Worm (Caenorhabditis elegans): ENCODE results near the gene aat-7.

aat-7 gene

DNA sequence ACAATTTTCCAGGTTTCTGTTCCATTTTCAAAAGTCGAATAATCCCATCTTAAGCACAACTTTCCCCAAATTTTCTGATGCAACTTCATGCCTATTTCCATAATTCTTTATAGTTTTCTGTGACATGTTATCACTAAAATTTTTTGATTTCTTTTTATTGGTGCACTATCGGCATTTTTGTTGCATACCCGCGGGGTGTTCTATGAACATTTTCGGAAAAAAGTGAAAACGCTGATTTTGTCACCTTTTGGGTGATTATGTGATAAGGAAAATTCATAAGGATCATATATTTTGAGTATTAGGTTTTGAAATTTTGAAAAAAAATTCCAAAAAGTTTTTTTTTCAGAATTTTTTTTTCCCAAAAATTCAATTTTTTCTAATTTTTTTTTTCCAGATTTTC is at the start of gene aat-7:
aat-7 (plus strand) TSS at position 393 of the 400 bp plus-strand sequence.
- TF ChIP-seq cnd-1 (tag; optimal IDR thresholded peaks at IDR 0.05) (no peak), nhr-28 (tag; optimal IDR thresholded peaks at IDR 0.05) (no peak), snpc-4 (tag; optimal IDR thresholded peaks at IDR 0.05) (no peak), ham-2 (GFP tag; optimal IDR thresholded peaks at IDR 0.05) (no peak), zip-8 (tag; optimal IDR thresholded peaks at IDR 0.05) (no peak), lsy-2 (tag; optimal IDR thresholded peaks at IDR 0.05) (no peak), sptf-1 (tag; optimal IDR thresholded peaks at IDR 0.05) (no peak), ceh-83 (GFP tag; optimal IDR thresholded peaks at IDR 0.05) (no peak), mls-2 (tag; optimal IDR thresholded peaks at IDR 0.05) (no peak), unc-39 (tag; optimal IDR thresholded peaks at IDR 0.05) (no peak), M03D4.4 (tag; optimal IDR thresholded peaks at IDR 0.05) (no peak), bed-3 (GFP tag; optimal IDR thresholded peaks at IDR 0.05) (no peak)

DNA sequence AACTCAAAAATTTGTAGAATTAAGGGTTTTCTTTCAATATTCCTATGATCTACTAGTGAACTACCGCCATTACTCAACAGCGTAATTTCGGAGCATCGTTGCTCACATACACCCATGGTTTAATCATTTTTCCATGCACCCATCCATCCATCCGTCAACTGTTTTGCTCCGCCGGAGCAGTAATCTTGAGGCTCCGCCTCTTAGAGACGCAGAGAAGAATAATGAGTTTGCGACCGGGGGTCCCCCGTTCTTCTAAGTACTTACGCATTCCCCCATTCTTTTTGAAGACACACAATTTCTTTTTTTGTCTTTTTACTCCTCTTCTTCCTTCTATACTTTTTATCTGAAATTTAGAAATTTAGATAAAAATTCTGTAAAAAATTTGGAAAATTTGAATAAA is 48.5 kb upstream of the aat-7 start:
- TF ChIP-seq zip-8 (tag; optimal IDR thresholded peaks at IDR 0.05) (no peak), ceh-39 (tag; optimal IDR thresholded peaks at IDR 0.05) (no peak), mls-2 (tag; optimal IDR thresholded peaks at IDR 0.05) (no peak), lin-13 (tag; optimal IDR thresholded peaks at IDR 0.05) (no peak), ces-1 (GFP tag; optimal IDR thresholded peaks at IDR 0.05) (peak; percentile 44), blmp-1 (tag; optimal IDR thresholded peaks at IDR 0.05) (no peak), unc-120 (tag; optimal IDR thresholded peaks at IDR 0.05; ENCODE audit: poor library complexity, severe bottlenecking) (no peak), ham-2 (GFP tag; optimal IDR thresholded peaks at IDR 0.05) (no peak), sem-2 (GFP tag; optimal IDR thresholded peaks at IDR 0.05) (no peak), nhr-2 (tag; optimal IDR thresholded peaks at IDR 0.05) (no peak), nhr-76 (tag; optimal IDR thresholded peaks at IDR 0.05) (no peak), unc-62 (GFP tag; optimal IDR thresholded peaks at IDR 0.05) (no peak), hlh-1 (tag; optimal IDR thresholded peaks at IDR 0.05) (peak; percentile 6)

DNA sequence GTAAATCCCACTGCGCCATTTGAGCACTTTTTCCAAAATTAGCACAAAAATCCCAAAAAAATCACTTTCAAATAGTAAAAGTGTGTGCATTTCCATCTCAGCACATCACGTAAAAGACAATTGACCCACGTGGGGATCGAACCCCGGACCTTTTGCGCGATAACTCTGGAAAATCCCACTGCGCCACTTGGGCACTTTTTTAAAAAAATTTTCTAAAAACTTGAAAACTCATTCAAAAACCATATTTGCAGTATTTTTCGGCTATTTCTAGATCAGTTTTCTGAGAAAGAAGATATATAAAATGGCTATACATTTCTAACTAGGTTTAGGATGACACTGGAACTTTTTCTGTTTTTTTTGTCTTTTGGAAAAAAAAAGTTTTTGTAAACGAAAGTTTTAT is 46.6 kb upstream of the aat-7 start:
- TF ChIP-seq nhr-237 (tag; optimal IDR thresholded peaks at IDR 0.05) (no peak), sem-2 (GFP tag; optimal IDR thresholded peaks at IDR 0.05) (no peak), snpc-4 (tag; optimal IDR thresholded peaks at IDR 0.05) (no peak), ceh-39 (tag; optimal IDR thresholded peaks at IDR 0.05) (no peak), ceh-43 (GFP tag; optimal IDR thresholded peaks at IDR 0.05) (no peak), tbx-8 (GFP tag; optimal IDR thresholded peaks at IDR 0.05) (no peak), nhr-12 (tag; optimal IDR thresholded peaks at IDR 0.05) (no peak), ztf-11 (tag; optimal IDR thresholded peaks at IDR 0.05) (no peak)

DNA sequence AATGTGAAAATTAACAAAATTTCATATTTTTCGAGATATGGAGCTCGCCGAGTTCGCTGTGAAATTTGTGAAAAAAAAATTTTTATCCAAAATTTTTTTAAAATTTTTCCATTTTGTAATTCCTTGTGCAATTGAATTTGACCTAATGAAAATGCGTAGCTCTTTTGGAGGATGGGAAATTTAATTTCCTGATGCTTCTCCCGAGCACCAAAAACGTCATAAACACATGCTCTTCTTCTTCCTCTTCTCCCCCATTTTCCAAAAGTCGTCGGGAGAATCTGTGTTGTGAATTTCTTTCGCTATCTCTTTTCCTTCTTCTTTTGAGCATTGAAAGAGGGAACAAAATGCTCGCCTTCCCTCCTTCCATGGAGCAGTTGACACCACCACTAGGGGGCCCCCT is 45.3 kb upstream of the aat-7 start:
- TF ChIP-seq ces-1 (GFP tag; optimal IDR thresholded peaks at IDR 0.05) (peak; percentile 98), nhr-2 (tag; optimal IDR thresholded peaks at IDR 0.05) (no peak), M03D4.4 (tag; optimal IDR thresholded peaks at IDR 0.05) (no peak), sptf-1 (tag; optimal IDR thresholded peaks at IDR 0.05) (no peak), ceh-43 (GFP tag; optimal IDR thresholded peaks at IDR 0.05) (no peak), flh-1 (GFP tag; optimal IDR thresholded peaks at IDR 0.05) (no peak), lin-32 (GFP tag; optimal IDR thresholded peaks at IDR 0.05) (no peak)

DNA sequence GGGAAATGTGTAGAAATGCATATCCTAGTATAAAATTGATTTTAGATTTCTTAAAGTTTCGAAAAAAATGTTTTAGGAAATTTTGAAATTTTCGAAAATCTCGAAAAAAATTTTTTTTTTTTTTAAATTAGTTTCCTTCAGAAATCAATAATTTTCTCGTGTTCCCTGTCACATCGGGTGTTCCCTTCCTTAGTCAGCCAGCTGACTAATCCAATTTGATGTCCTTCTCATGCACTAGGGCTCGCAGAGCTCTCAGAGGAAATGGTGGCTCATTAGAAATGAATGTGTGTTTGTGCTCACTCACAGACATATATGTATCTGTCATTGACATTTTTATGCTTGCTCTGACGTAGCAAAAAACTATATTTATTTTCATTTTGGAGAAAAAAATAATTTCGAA is 42.9 kb upstream of the aat-7 start:
- no peak for TF ChIP-seq unc-120 (tag; optimal IDR thresholded peaks at IDR 0.05; ENCODE audit: poor library complexity, severe bottlenecking)
- TF ChIP-seq ces-1 (GFP tag; optimal IDR thresholded peaks at IDR 0.05) = peak; percentile 94

DNA sequence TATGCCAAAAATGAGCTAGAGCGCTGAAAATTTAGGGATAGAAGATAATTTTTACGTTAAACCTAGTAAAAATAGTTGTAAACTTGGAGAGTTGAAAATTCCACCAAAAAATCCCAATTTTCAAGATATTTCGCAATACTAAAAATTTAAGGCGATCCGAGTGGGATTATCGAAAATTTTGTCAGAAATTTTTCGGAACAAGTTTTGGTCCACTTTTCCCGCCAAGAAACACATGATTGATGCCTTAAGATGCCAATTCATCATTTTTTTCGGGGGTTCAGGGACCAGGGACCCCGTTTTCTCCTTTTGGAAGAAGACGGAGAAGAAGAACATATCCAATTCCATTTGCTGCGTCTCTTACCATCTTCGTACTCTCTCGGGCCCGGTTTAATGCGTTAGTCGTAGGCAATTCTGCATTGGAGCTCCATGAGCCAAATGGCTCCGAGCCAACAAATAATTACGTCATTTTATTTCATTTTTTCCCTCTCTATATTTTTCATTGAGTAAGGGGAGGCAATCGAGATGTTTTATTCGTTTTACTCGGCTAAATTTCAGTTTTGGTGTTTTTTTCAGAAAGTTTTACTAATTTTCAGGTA is 42.0 kb upstream of the aat-7 start:
- TF ChIP-seq nhr-2 (tag; optimal IDR thresholded peaks at IDR 0.05) (no peak), ces-1 (GFP tag; optimal IDR thresholded peaks at IDR 0.05) (peak; percentile 71)

DNA sequence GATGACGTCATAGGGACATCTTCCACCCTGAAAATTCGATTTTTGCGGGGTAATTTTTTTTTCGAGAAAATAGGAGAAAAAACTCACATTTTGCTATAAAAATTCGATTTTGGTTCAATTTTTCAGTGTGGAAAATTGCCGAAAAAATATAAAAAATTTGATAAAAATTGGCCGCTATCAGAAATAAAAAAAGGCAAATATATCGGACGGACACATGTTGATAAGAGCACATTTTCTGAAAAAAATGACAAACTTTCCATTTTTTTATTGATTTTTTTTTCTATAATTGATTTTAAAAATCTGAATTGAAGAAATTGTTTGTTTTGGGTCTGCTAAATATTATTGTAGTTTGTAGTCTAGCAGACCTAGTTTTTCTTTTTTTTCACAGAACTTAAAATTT is 31.2 kb upstream of the aat-7 start, which contains the start of gene C13A10.1:
C13A10.1 (minus strand) TSS at position 170 of the 400 bp plus-strand sequence.
- no peak for TF ChIP-seq ces-1 (GFP tag; optimal IDR thresholded peaks at IDR 0.05)
- no peak for TF ChIP-seq tbx-8 (GFP tag; optimal IDR thresholded peaks at IDR 0.05)
- TF ChIP-seq zip-8 (tag; optimal IDR thresholded peaks at IDR 0.05) = no peak
- no peak for TF ChIP-seq elt-1 (tag; optimal IDR thresholded peaks at IDR 0.05; ENCODE audit: borderline replicate concordance, insufficient read depth)
- TF ChIP-seq ceh-83 (GFP tag; optimal IDR thresholded peaks at IDR 0.05) = no peak

All from whole organism, mixed stage, embryonic.